Worm (Caenorhabditis elegans) whole organism, midembryonic: ENCODE data around the gene nsy-1.

Experiments used
- T22C8.4 ChIP-seq: fragments of 200-800 bp; sonication (Bioruptor generic); IDR thresholded peaks from 2 replicates; pipeline ENCODE4 v1.3.6; 2022; ENCODE audit warnings: missing genetic modification characterization, missing compliant biosample characterization
- cog-1 ChIP-seq: sonication (generic microtip); optimal IDR thresholded peaks from 2 replicates; lab custom pipeline; 2016; ENCODE audit warnings: missing genetic modification characterization, missing compliant biosample characterization
- flt-1 ChIP-seq: fragments of 200-800 bp; sonication (Bioruptor generic); IDR thresholded peaks from 2 replicates; pipeline ENCODE4 v1.3.6; 2022; ENCODE audit warnings: missing genetic modification characterization, missing compliant biosample characterization
- klf-2 ChIP-seq: fragments of 200-800 bp; sonication (Bioruptor generic); conservative IDR thresholded peaks from 2 replicates; pipeline ENCODE4 v1.3.6; 2022; ENCODE audit warnings: missing genetic modification reagents, missing genetic modification characterization, missing compliant biosample characterization
- med-1 ChIP-seq: sonication (generic microtip); optimal IDR thresholded peaks from 2 replicates; lab custom pipeline; 2017; ENCODE audit warnings: missing genetic modification characterization, mild to moderate bottlenecking, missing compliant biosample characterization, antibody characterized with exemption, missing genetic modification reagents; ENCODE audit not compliant: insufficient read depth
- ref-1 ChIP-seq: fragments of 200-800 bp; sonication (Bioruptor generic); conservative IDR thresholded peaks from 2 replicates; pipeline ENCODE4 v1.3.6; 2022; ENCODE audit warnings: missing genetic modification reagents, missing genetic modification characterization, missing compliant biosample characterization
- tab-1 ChIP-seq: fragments of 200-800 bp; sonication (Bioruptor generic); IDR thresholded peaks from 2 replicates; pipeline ENCODE4 v1.3.6; 2022; ENCODE audit warnings: missing genetic modification characterization, missing compliant biosample characterization
- ztf-23 ChIP-seq: fragments of 200-800 bp; sonication (Bioruptor generic); IDR thresholded peaks from 2 replicates; pipeline ENCODE4 v1.3.6; 2022; ENCODE audit warnings: missing genetic modification reagents, missing genetic modification characterization, missing compliant biosample characterization
- ztf-29 ChIP-seq: fragments of 200-800 bp; sonication (Bioruptor generic); IDR thresholded peaks from 2 replicates; pipeline ENCODE4 v1.3.6; 2022; ENCODE audit warnings: missing genetic modification reagents, missing genetic modification characterization, missing compliant biosample characterization

ce11 chrII:5042381-5042930 is 19.9 kb downstream of the nsy-1 start:
- no peak for TF ChIP-seq ztf-29 (GFP tag; lab: Robert Waterston, UW)
- TF ChIP-seq flt-1 (GFP tag; lab: Robert Waterston, UW): no peak
- TF ChIP-seq ztf-23 (GFP tag; lab: Robert Waterston, UW): no peak
- no peak for TF ChIP-seq ref-1
- TF ChIP-seq cog-1 (tag; lab: Kevin White, UChicago): no peak
- TF ChIP-seq T22C8.4 (GFP tag; lab: Robert Waterston, UW): no peak
- TF ChIP-seq tab-1 (GFP tag; lab: Robert Waterston, UW): no peak
- TF ChIP-seq klf-2 (GFP tag; lab: Robert Waterston, UW): no peak
- no peak for TF ChIP-seq med-1 (GFP tag; lab: Kevin White, UChicago)
